Fruit fly (Drosophila melanogaster): ENCODE results near the gene B4.
A peak's percentile ranks its signal among the peaks of the same experiment; 100 is the strongest.

DNA sequence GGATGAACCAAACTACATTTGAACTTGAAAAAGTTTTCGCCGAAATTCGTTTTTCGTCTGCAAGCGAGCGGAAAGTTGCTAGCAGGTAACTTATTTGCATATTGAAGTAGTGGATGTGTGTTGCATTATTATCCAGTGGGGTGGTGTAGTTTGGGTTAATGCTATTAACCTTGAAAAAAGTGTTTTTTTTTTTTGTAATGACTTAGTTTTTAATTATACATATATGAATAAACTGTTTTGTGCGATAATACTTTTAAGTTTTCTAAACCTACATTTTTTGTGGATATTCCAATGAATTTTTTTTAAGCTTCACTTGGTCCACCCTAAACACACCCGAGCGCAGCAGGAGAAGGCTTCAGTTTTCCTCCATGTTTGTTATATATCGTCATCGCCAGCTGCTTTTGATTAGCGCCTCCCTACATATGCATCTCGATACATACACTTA is 21.9 kb upstream of the B4 start:
- TF ChIP-seq Snoo (tag; optimal IDR thresholded peaks at IDR 0.05), result peak; percentile 88
- TF ChIP-seq CG13204 (GFP tag; optimal IDR thresholded peaks at IDR 0.05), result peak; percentile 68
- 0 out of 2 replicates have a peak, but pooled peaks have one; percentile 15 for TF ChIP-seq CG10348 (GFP tag; IDR thresholded peaks at IDR 0.05)
- TF ChIP-seq CG14655 (GFP tag; optimal IDR thresholded peaks at IDR 0.05), result peak; percentile 93
- TF ChIP-seq CG9948 (tag; optimal IDR thresholded peaks at IDR 0.05), result peak; percentile 90
- peak; percentile 71 for TF ChIP-seq CG34367 (tag; optimal IDR thresholded peaks at IDR 0.05)
- peak; percentile 57 for TF ChIP-seq D1 (tag; optimal IDR thresholded peaks at IDR 0.05)
- TF ChIP-seq rn (GFP tag; IDR thresholded peaks at IDR 0.05), result peak; percentile 68
- TF ChIP-seq fd96Ca (GFP tag; IDR thresholded peaks at IDR 0.05), result peak; percentile 88
- TF ChIP-seq CG8301 (tag; optimal IDR thresholded peaks at IDR 0.05), result peak; percentile 92
- peak; percentile 69 for TF ChIP-seq gl (tag; optimal IDR thresholded peaks at IDR 0.05)
- TF ChIP-seq CG32121 (GFP tag; IDR thresholded peaks at IDR 0.05), result peak; percentile 83
- peak; percentile 84 for TF ChIP-seq CG4496 (GFP tag; IDR thresholded peaks at IDR 0.05)
- TF ChIP-seq Pif1B (GFP tag; optimal IDR thresholded peaks at IDR 0.05), result peak; percentile 95

Data from whole organism, pupa.